Fruit fly (Drosophila melanogaster): ENCODE data around the gene CG31445.

DNA sequence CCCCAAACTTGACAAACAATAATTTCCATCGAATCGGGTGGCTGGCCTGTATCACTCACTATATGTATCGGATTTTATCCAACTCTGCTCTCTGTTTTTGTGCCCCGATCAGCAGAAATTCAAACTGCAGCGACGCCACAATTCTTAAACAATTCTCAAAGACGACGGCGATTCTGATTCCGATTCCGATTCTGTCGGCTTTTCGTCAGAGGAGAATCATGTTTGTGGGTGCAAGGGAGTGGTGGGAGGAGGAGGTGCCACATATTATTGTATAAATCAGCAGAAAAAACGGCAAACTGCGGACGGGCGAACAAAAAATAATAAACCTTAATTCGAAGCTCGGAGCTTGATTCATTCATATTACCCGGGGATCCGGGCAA is 28.2 kb downstream of the CG31445 start:
- TF ChIP-seq CTCF (optimal IDR thresholded peaks at IDR 0.05) (no peak), CG8478 (optimal IDR thresholded peaks at IDR 0.05) (no peak)

Data from S2 (cell line).